Worm (Caenorhabditis elegans) whole organism, midembryonic: ENCODE measurements around the gene K02D10.2.

ENCODE experiments used
- T22C8.4 ChIP-seq: fragments of 200-800 bp; sonication (Bioruptor generic); IDR thresholded peaks from 2 replicates; pipeline ENCODE4 v1.3.6; 2022; ENCODE audit warnings: missing genetic modification characterization, missing compliant biosample characterization
- cog-1 ChIP-seq: sonication (generic microtip); optimal IDR thresholded peaks from 2 replicates; lab custom pipeline; 2016; ENCODE audit warnings: missing genetic modification characterization, missing compliant biosample characterization
- flt-1 ChIP-seq: fragments of 200-800 bp; sonication (Bioruptor generic); IDR thresholded peaks from 2 replicates; pipeline ENCODE4 v1.3.6; 2022; ENCODE audit warnings: missing genetic modification characterization, missing compliant biosample characterization
- klf-2 ChIP-seq: fragments of 200-800 bp; sonication (Bioruptor generic); conservative IDR thresholded peaks from 2 replicates; pipeline ENCODE4 v1.3.6; 2022; ENCODE audit warnings: missing genetic modification reagents, missing genetic modification characterization, missing compliant biosample characterization
- med-1 ChIP-seq: sonication (generic microtip); optimal IDR thresholded peaks from 2 replicates; lab custom pipeline; 2017; ENCODE audit warnings: missing genetic modification characterization, mild to moderate bottlenecking, missing compliant biosample characterization, antibody characterized with exemption, missing genetic modification reagents; ENCODE audit not compliant: insufficient read depth
- ref-1 ChIP-seq: fragments of 200-800 bp; sonication (Bioruptor generic); conservative IDR thresholded peaks from 2 replicates; pipeline ENCODE4 v1.3.6; 2022; ENCODE audit warnings: missing genetic modification reagents, missing genetic modification characterization, missing compliant biosample characterization
- tab-1 ChIP-seq: fragments of 200-800 bp; sonication (Bioruptor generic); IDR thresholded peaks from 2 replicates; pipeline ENCODE4 v1.3.6; 2022; ENCODE audit warnings: missing genetic modification characterization, missing compliant biosample characterization
- ztf-23 ChIP-seq: fragments of 200-800 bp; sonication (Bioruptor generic); IDR thresholded peaks from 2 replicates; pipeline ENCODE4 v1.3.6; 2022; ENCODE audit warnings: missing genetic modification reagents, missing genetic modification characterization, missing compliant biosample characterization
- ztf-29 ChIP-seq: fragments of 200-800 bp; sonication (Bioruptor generic); IDR thresholded peaks from 2 replicates; pipeline ENCODE4 v1.3.6; 2022; ENCODE audit warnings: missing genetic modification reagents, missing genetic modification characterization, missing compliant biosample characterization

DNA sequence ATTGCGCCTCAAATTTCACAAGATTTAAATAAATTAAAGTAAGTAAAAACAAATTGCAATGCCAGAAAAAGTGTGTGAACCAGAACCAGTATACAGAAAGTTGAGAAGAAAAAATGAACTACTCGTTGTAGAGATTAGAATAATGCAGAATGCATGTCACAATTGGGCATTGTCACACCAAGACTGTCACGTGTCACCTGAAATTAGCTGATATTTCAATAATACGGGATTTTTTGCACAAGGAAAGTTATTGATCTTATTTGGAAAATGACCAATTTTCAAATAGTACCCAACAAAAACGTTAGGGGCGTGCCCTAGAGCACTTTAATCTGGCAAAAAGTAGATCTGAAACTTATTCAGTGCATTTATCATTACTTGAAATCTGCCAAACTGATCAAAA is 29.1 kb downstream of the K02D10.2 start:
- TF ChIP-seq ztf-23 (GFP tag; lab: Robert Waterston, UW) (no peak), flt-1 (GFP tag; lab: Robert Waterston, UW) (no peak), ref-1 (no peak), cog-1 (no peak), klf-2 (GFP tag; lab: Robert Waterston, UW) (no peak), med-1 (no peak), tab-1 (GFP tag; lab: Robert Waterston, UW) (no peak), T22C8.4 (GFP tag; lab: Robert Waterston, UW) (no peak), ztf-29 (GFP tag; lab: Robert Waterston, UW) (no peak)
